Fruit fly (Drosophila melanogaster): ENCODE measurements around the gene CG4438.
A peak's percentile ranks its signal among the peaks of the same experiment; 100 is the strongest.

DNA sequence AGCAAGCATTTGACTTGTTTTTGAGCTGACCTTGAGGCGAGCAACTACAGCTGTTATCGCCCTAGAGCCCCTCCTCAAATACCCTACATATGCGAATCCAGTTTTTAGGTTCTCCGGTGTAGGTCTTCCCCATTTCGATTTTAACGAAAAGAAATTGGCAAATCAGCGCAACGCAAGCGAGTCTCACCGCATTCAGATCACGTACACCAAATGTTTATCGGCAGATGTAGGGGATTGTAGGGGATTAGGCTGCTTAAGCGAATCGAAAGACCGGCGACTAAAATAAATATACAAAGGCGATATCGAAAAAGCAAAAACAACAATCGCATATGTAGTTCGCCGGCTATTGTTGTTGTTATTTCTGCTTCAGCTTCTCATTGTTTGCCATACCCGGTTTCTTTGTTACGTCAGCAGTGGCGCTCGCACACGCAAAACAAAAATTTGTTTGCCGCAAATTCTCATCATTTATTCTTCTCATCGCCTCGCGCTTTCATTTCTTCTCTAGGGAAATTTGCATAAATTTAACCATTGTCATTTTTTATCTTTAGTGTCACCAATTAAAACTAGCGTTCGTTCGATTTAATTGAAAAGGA lies 9.7 kb downstream of the CG4438 start:
- TF ChIP-seq Met (GFP tag; optimal IDR thresholded peaks at IDR 0.05) = peak; percentile 98
- TF ChIP-seq Gug (GFP tag; IDR thresholded peaks at IDR 0.05) = peak; percentile 88
